Worm (Caenorhabditis elegans) whole organism, late embryonic: ENCODE measurements around the gene F36D4.5.

Source experiments
- T23F11.4 ChIP-seq: fragments of 200-800 bp; sonication (Bioruptor generic); optimal IDR thresholded peaks from 2 replicates; lab custom pipeline; 2018; ENCODE audit warnings: mild to moderate bottlenecking, missing genetic modification characterization, missing compliant biosample characterization
- ama-1 ChIP-seq: fragments of 150-350 bp; optimal IDR thresholded peaks from 2 replicates; lab custom pipeline; 2014
- ceh-22 ChIP-seq: sonication (generic microtip); optimal IDR thresholded peaks from 2 replicates; lab custom pipeline; 2017; ENCODE audit warnings: missing biosample characterization, missing genetic modification characterization
- dve-1 ChIP-seq: sonication (generic microtip); optimal IDR thresholded peaks from 2 replicates; lab custom pipeline; 2017; ENCODE audit warnings: antibody characterized with exemption, mild to moderate bottlenecking, missing genetic modification characterization, missing compliant biosample characterization
- gmeb-2 ChIP-seq: sonication (generic microtip); optimal IDR thresholded peaks from 2 replicates; lab custom pipeline; 2016; ENCODE audit warnings: missing genetic modification characterization, inconsistent platforms, missing compliant biosample characterization
- hlh-8 ChIP-seq: sonication (generic microtip); optimal IDR thresholded peaks from 2 replicates; lab custom pipeline; 2016; ENCODE audit warnings: missing genotype, missing genetic modification characterization, missing compliant biosample characterization
- lim-6 ChIP-seq: sonication (generic microtip); optimal IDR thresholded peaks from 2 replicates; lab custom pipeline; 2016; ENCODE audit warnings: missing genetic modification characterization, missing compliant biosample characterization
- nhr-11 ChIP-seq: fragments of 150-350 bp; optimal IDR thresholded peaks from 2 replicates; lab custom pipeline; 2014; ENCODE audit warnings: missing biosample characterization, missing genetic modification characterization
- nhr-232 ChIP-seq: sonication (generic microtip); optimal IDR thresholded peaks from 2 replicates; lab custom pipeline; 2016; ENCODE audit warnings: missing genetic modification characterization, missing compliant biosample characterization
- sdc-2 ChIP-seq: sonication (generic microtip); optimal IDR thresholded peaks from 2 replicates; lab custom pipeline; 2016; ENCODE audit warnings: missing genotype, missing genetic modification characterization, missing compliant biosample characterization
- sox-4 ChIP-seq: sonication (generic microtip); optimal IDR thresholded peaks from 2 replicates; lab custom pipeline; 2017; ENCODE audit warnings: mild to moderate bottlenecking, missing genetic modification characterization, inconsistent platforms, missing compliant biosample characterization
- unc-3 ChIP-seq, 2 experiments: fragments of 200-800 bp in 1 of 2; sonication (Bioruptor generic) in 1 of 2; sonication (generic microtip) in 1 of 2; conservative IDR thresholded peaks in 1 of 2; optimal IDR thresholded peaks in 1 of 2; 2 replicates each; pipeline versions ENCODE4 v1.3.6 to Lab custom; 2016 to 2022; ENCODE audit warnings: missing compliant biosample characterization in 2 of 2, missing genetic modification characterization in 2 of 2, missing genetic modification reagents in 1 of 2

DNA sequence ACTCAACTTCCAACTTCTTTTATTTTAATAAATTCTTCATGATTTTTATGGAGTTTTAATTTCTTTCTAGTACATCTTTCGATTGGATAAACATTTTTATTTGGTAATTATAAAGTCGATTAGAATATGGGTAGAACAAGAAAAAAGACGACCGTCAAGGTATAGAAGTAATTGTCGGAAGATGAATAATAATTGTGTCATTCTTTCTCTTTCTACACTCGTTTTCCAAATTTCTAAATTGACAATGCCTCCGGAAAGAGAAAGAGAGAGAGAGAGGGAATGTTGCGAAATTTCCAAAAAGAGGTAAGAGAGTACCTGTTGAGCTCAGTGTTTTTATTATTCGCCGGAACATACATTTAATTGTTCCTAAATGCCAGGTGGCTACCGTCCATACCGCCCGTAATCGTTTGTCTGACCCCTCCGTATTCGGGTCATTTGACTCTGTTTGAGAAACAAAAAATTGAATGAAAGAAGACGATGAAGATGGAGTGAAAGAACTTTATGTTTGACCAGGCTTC, 43.7 kb downstream of the F36D4.5 start, which contains the start of gene E02C12.12:
- TF ChIP-seq T23F11.4 (GFP tag; lab: Kevin White, UChicago) (no peak), ama-1 (lab: Kevin White, UChicago) (no peak), sox-4 (tag; lab: Kevin White, UChicago) (no peak), lim-6 (tag; lab: Kevin White, UChicago) (no peak), hlh-8 (no peak), ceh-22 (tag; lab: Kevin White, UChicago) (no peak), dve-1 (tag; lab: Kevin White, UChicago) (no peak), gmeb-2 (tag; lab: Kevin White, UChicago) (no peak), nhr-11 (tag; lab: Kevin White, UChicago) (no peak), sdc-2 (tag; lab: Kevin White, UChicago) (no peak), unc-3 (GFP tag; conservative IDR thresholded peaks at IDR 0.05; lab: Robert Waterston, UW) (no peak), unc-3 (tag; optimal IDR thresholded peaks at IDR 0.05; lab: Kevin White, UChicago) (no peak), nhr-232 (tag; lab: Kevin White, UChicago) (no peak)
